1 fruit fly cellular context compared by ENCODE assay signal in genomic region chrX:17294169-17294833, dm6.
TF ChIP-seq lines count a peak whose summit lies in the region.

No protein-coding gene starts in this region.

TF ChIP-seq in whole organism, embryonic, 481 proteins besides CTCF, POLR2A, EP300 and RAD21 (continued from another document and continues in another):
- TF ChIP-seq nau (GFP tag; optimal IDR thresholded peaks at IDR 0.05; lab: Kevin White, UChicago), result peak; percentile 33
- TF ChIP-seq CG15601 (tag; optimal IDR thresholded peaks at IDR 0.05; lab: Kevin White, UChicago), result no peak
- no peak for TF ChIP-seq CG6175 (GFP tag; IDR thresholded peaks at IDR 0.05; lab: Robert Waterston, UW)
- TF ChIP-seq CG30403 (GFP tag; optimal IDR thresholded peaks at IDR 0.05; lab: Kevin White, UChicago), result no peak
- no peak for TF ChIP-seq gt (GFP tag; IDR thresholded peaks at IDR 0.05; lab: Robert Waterston, UW)
- TF ChIP-seq CG1792 (GFP tag; optimal IDR thresholded peaks at IDR 0.05; lab: Kevin White, UChicago), result no peak
- peak; percentile 20 for TF ChIP-seq her (GFP tag; optimal IDR thresholded peaks at IDR 0.05; lab: Kevin White, UChicago)
- TF ChIP-seq CG18011 (GFP tag; optimal IDR thresholded peaks at IDR 0.05; lab: Kevin White, UChicago), result no peak
- TF ChIP-seq zf30C (GFP tag; optimal IDR thresholded peaks at IDR 0.05; lab: Kevin White, UChicago), result no peak
- TF ChIP-seq Myb (GFP tag; optimal IDR thresholded peaks at IDR 0.05; lab: Kevin White, UChicago), result no peak
- no peak for TF ChIP-seq C15 (GFP tag; IDR thresholded peaks at IDR 0.05; lab: Robert Waterston, UW)
- no peak for TF ChIP-seq tna (GFP tag; IDR thresholded peaks at IDR 0.05; lab: Robert Waterston, UW; ENCODE audit: partially characterized antibody)
- peak; percentile 50 for TF ChIP-seq cwo (GFP tag; optimal IDR thresholded peaks at IDR 0.05; lab: Kevin White, UChicago)
- no peak for TF ChIP-seq CG8388 (GFP tag; optimal IDR thresholded peaks at IDR 0.05; lab: Kevin White, UChicago)
- no peak for TF ChIP-seq Poxn (GFP tag; IDR thresholded peaks at IDR 0.05; lab: Robert Waterston, UW)
- TF ChIP-seq bowl (GFP tag; IDR thresholded peaks at IDR 0.05; lab: Robert Waterston, UW), result no peak
- TF ChIP-seq seq (GFP tag; IDR thresholded peaks at IDR 0.05; lab: Robert Waterston, UW), result no peak
- TF ChIP-seq CG14014 (GFP tag; IDR thresholded peaks at IDR 0.05; lab: Robert Waterston, UW), result no peak; the same call in 1 of the 2 replicates
- TF ChIP-seq stwl (tag; optimal IDR thresholded peaks at IDR 0.05; lab: Kevin White, UChicago), result no peak
- no peak for TF ChIP-seq nerfin-1 (tag; optimal IDR thresholded peaks at IDR 0.05; lab: Kevin White, UChicago)
- TF ChIP-seq D (optimal IDR thresholded peaks at IDR 0.05; lab: Kevin White, UChicago), result no peak
- TF ChIP-seq D (GFP tag; optimal IDR thresholded peaks at IDR 0.05; lab: Kevin White, UChicago), result no peak
- no peak for TF ChIP-seq CG17612 (GFP tag; IDR thresholded peaks at IDR 0.05; lab: Robert Waterston, UW)
- TF ChIP-seq CG12659 (GFP tag; optimal IDR thresholded peaks at IDR 0.05; lab: Kevin White, UChicago), result no peak
- peak; percentile 8 for TF ChIP-seq CG15269 (tag; optimal IDR thresholded peaks at IDR 0.05; lab: Kevin White, UChicago)
- TF ChIP-seq dimm (GFP tag; IDR thresholded peaks at IDR 0.05; lab: Robert Waterston, UW), result no peak
- TF ChIP-seq schlank (tag; optimal IDR thresholded peaks at IDR 0.05; lab: Kevin White, UChicago), result no peak
- peak; percentile 52; the same call in 2 of the 3 replicates for TF ChIP-seq so (GFP tag; IDR thresholded peaks at IDR 0.05; lab: Robert Waterston, UW)
- no peak for TF ChIP-seq amos (GFP tag; IDR thresholded peaks at IDR 0.05; lab: Robert Waterston, UW; ENCODE audit: partially characterized antibody)
- TF ChIP-seq jumu (GFP tag; optimal IDR thresholded peaks at IDR 0.05; lab: Kevin White, UChicago), result no peak
- peak; percentile 6 for TF ChIP-seq tap (tag; optimal IDR thresholded peaks at IDR 0.05; lab: Kevin White, UChicago)
- TF ChIP-seq CG4617 (GFP tag; optimal IDR thresholded peaks at IDR 0.05; lab: Kevin White, UChicago; ENCODE audit: borderline replicate concordance), result no peak
- TF ChIP-seq CG18619 (GFP tag; optimal IDR thresholded peaks at IDR 0.05; lab: Kevin White, UChicago), result no peak
- no peak for TF ChIP-seq Mrtf (GFP tag; IDR thresholded peaks at IDR 0.05; lab: Robert Waterston, UW)
- no peak for TF ChIP-seq dmrt99B (tag; optimal IDR thresholded peaks at IDR 0.05; lab: Kevin White, UChicago)
- no peak for TF ChIP-seq Nf-YC (tag; optimal IDR thresholded peaks at IDR 0.05; lab: Kevin White, UChicago)
- TF ChIP-seq CG12155 (GFP tag; optimal IDR thresholded peaks at IDR 0.05; lab: Kevin White, UChicago), result no peak
- peak; percentile 21 for TF ChIP-seq Vsx1 (GFP tag; optimal IDR thresholded peaks at IDR 0.05; lab: Kevin White, UChicago)
- TF ChIP-seq GATAe (GFP tag; conservative IDR thresholded peaks at IDR 0.05; lab: Robert Waterston, UW), result no peak
- no peak for TF ChIP-seq CG7963 (GFP tag; IDR thresholded peaks at IDR 0.05; lab: Robert Waterston, UW; ENCODE audit: partially characterized antibody)
- TF ChIP-seq CG10959 (GFP tag; IDR thresholded peaks at IDR 0.05; lab: Robert Waterston, UW), result no peak
- TF ChIP-seq Dll (GFP tag; IDR thresholded peaks at IDR 0.05; lab: Robert Waterston, UW; ENCODE audit: partially characterized antibody), result no peak
- no peak for TF ChIP-seq CoRest (tag; optimal IDR thresholded peaks at IDR 0.05; lab: Kevin White, UChicago)
- 0 out of 2 replicates have a peak, but pooled peaks have one; percentile 35 for TF ChIP-seq chm (GFP tag; IDR thresholded peaks at IDR 0.05; lab: Robert Waterston, UW)
- TF ChIP-seq sisA (GFP tag; IDR thresholded peaks at IDR 0.05; lab: Robert Waterston, UW), result no peak
- TF ChIP-seq lab (GFP tag; optimal IDR thresholded peaks at IDR 0.05; lab: Kevin White, UChicago), result peak; percentile 70
- no peak for TF ChIP-seq CG11456 (GFP tag; IDR thresholded peaks at IDR 0.05; lab: Robert Waterston, UW)
- TF ChIP-seq abd-A (tag; optimal IDR thresholded peaks at IDR 0.05; lab: Kevin White, UChicago), result peak; percentile 5
- TF ChIP-seq CG9727 (GFP tag; optimal IDR thresholded peaks at IDR 0.05; lab: Kevin White, UChicago), result no peak
- TF ChIP-seq CG8924 (tag; optimal IDR thresholded peaks at IDR 0.05; lab: Kevin White, UChicago), result no peak
- no peak for TF ChIP-seq CG33557 (GFP tag; optimal IDR thresholded peaks at IDR 0.05; lab: Kevin White, UChicago)
- TF ChIP-seq p53 (GFP tag; optimal IDR thresholded peaks at IDR 0.05; lab: Kevin White, UChicago), result no peak
- TF ChIP-seq CG6272 (GFP tag; IDR thresholded peaks at IDR 0.05; lab: Robert Waterston, UW), result no peak
- no peak for TF ChIP-seq kah (GFP tag; optimal IDR thresholded peaks at IDR 0.05; lab: Kevin White, UChicago)
- no peak for TF ChIP-seq CG6254 (GFP tag; optimal IDR thresholded peaks at IDR 0.05; lab: Kevin White, UChicago)
- no peak for TF ChIP-seq CG7357 (GFP tag; IDR thresholded peaks at IDR 0.05; lab: Robert Waterston, UW)
- no peak for TF ChIP-seq CG18599 (GFP tag; optimal IDR thresholded peaks at IDR 0.05; lab: Kevin White, UChicago)
- no peak for TF ChIP-seq chn (GFP tag; optimal IDR thresholded peaks at IDR 0.05; lab: Kevin White, UChicago)
- TF ChIP-seq Dip3 (GFP tag; optimal IDR thresholded peaks at IDR 0.05; lab: Kevin White, UChicago), result no peak
- TF ChIP-seq bcd (GFP tag; optimal IDR thresholded peaks at IDR 0.05; lab: Kevin White, UChicago), result no peak
- TF ChIP-seq CG2199 (GFP tag; IDR thresholded peaks at IDR 0.05; lab: Robert Waterston, UW), result no peak
- no peak for TF ChIP-seq scrt (GFP tag; optimal IDR thresholded peaks at IDR 0.05; lab: Kevin White, UChicago)
- no peak for TF ChIP-seq Ravus (GFP tag; IDR thresholded peaks at IDR 0.05; lab: Robert Waterston, UW)
- TF ChIP-seq cato (GFP tag; optimal IDR thresholded peaks at IDR 0.05; lab: Kevin White, UChicago; ENCODE audit: borderline replicate concordance), result no peak
- TF ChIP-seq CG6854 (GFP tag; optimal IDR thresholded peaks at IDR 0.05; lab: Kevin White, UChicago), result no peak
- TF ChIP-seq Ets65A (GFP tag; lab: Kevin White, UChicago), result peak; percentile 53
- no peak for TF ChIP-seq Lpt (GFP tag; optimal IDR thresholded peaks at IDR 0.05; lab: Kevin White, UChicago)
- TF ChIP-seq CG17361 (GFP tag; IDR thresholded peaks at IDR 0.05; lab: Robert Waterston, UW), result no peak
- TF ChIP-seq CG15479 (GFP tag; optimal IDR thresholded peaks at IDR 0.05; lab: Kevin White, UChicago), result no peak
- TF ChIP-seq CG11723 (GFP tag; optimal IDR thresholded peaks at IDR 0.05; lab: Kevin White, UChicago), result no peak
- TF ChIP-seq CG7271 (tag; optimal IDR thresholded peaks at IDR 0.05; lab: Kevin White, UChicago), result no peak
- TF ChIP-seq CG18476 (GFP tag; optimal IDR thresholded peaks at IDR 0.05; lab: Kevin White, UChicago), result no peak
- no peak for TF ChIP-seq Dfd (GFP tag; optimal IDR thresholded peaks at IDR 0.05; lab: Kevin White, UChicago)
- no peak for TF ChIP-seq Trl (optimal IDR thresholded peaks at IDR 0.05; lab: Kevin White, UChicago)
- peak; percentile 24 for TF ChIP-seq Trl (GFP tag; optimal IDR thresholded peaks at IDR 0.05; lab: Kevin White, UChicago)
- no peak for TF ChIP-seq CG6813 (GFP tag; optimal IDR thresholded peaks at IDR 0.05; lab: Kevin White, UChicago)
- no peak for TF ChIP-seq gsb-n (tag; optimal IDR thresholded peaks at IDR 0.05; lab: Kevin White, UChicago)
- no peak for TF ChIP-seq Oli (tag; optimal IDR thresholded peaks at IDR 0.05; lab: Kevin White, UChicago)
- TF ChIP-seq Eip74EF (GFP tag; optimal IDR thresholded peaks at IDR 0.05; lab: Kevin White, UChicago), result no peak
- no peak for TF ChIP-seq CG13424 (tag; optimal IDR thresholded peaks at IDR 0.05; lab: Kevin White, UChicago)
- peak; percentile 7 for TF ChIP-seq odd (GFP tag; optimal IDR thresholded peaks at IDR 0.05; lab: Kevin White, UChicago)
- no peak for TF ChIP-seq CG9932 (GFP tag; IDR thresholded peaks at IDR 0.05; lab: Robert Waterston, UW)
- TF ChIP-seq Doc3 (GFP tag; IDR thresholded peaks at IDR 0.05; lab: Robert Waterston, UW; ENCODE audit: partially characterized antibody), result no peak
- no peak for TF ChIP-seq Max (GFP tag; optimal IDR thresholded peaks at IDR 0.05; lab: Kevin White, UChicago)
- no peak for TF ChIP-seq CG3281 (GFP tag; optimal IDR thresholded peaks at IDR 0.05; lab: Kevin White, UChicago)
- no peak for TF ChIP-seq wdn (GFP tag; IDR thresholded peaks at IDR 0.05; lab: Robert Waterston, UW)
- TF ChIP-seq CrebB (tag; optimal IDR thresholded peaks at IDR 0.05; lab: Kevin White, UChicago), result peak; percentile 42
- TF ChIP-seq Nf-YA (GFP tag; IDR thresholded peaks at IDR 0.05; lab: Robert Waterston, UW), result no peak
- TF ChIP-seq CG14710 (tag; optimal IDR thresholded peaks at IDR 0.05; lab: Kevin White, UChicago), result no peak
- TF ChIP-seq CG16863 (GFP tag; optimal IDR thresholded peaks at IDR 0.05; lab: Kevin White, UChicago), result no peak
- TF ChIP-seq ac (GFP tag; optimal IDR thresholded peaks at IDR 0.05; lab: Kevin White, UChicago), result no peak
- no peak for TF ChIP-seq CG11093 (GFP tag; IDR thresholded peaks at IDR 0.05; lab: Robert Waterston, UW)
- TF ChIP-seq fru (optimal IDR thresholded peaks at IDR 0.05; lab: Kevin White, UChicago), result no peak
- no peak for TF ChIP-seq pum (GFP tag; optimal IDR thresholded peaks at IDR 0.05; lab: Kevin White, UChicago)
- no peak for TF ChIP-seq dpn (GFP tag; optimal IDR thresholded peaks at IDR 0.05; lab: Kevin White, UChicago)
- TF ChIP-seq Hmr (GFP tag; optimal IDR thresholded peaks at IDR 0.05; lab: Kevin White, UChicago), result peak; percentile 20
- no peak for TF ChIP-seq Oaz (GFP tag; IDR thresholded peaks at IDR 0.05; lab: Robert Waterston, UW)
- TF ChIP-seq Dp (GFP tag; optimal IDR thresholded peaks at IDR 0.05; lab: Kevin White, UChicago), result no peak
- no peak for TF ChIP-seq br (optimal IDR thresholded peaks at IDR 0.05; lab: Kevin White, UChicago)
- TF ChIP-seq CG2202 (tag; optimal IDR thresholded peaks at IDR 0.05; lab: Kevin White, UChicago), result no peak
- TF ChIP-seq PHDP (tag; optimal IDR thresholded peaks at IDR 0.05; lab: Kevin White, UChicago), result no peak
- TF ChIP-seq row (GFP tag; IDR thresholded peaks at IDR 0.05; lab: Robert Waterston, UW), result 0 out of 3 replicates have a peak, but pooled peaks have one; percentile 3
- TF ChIP-seq az2 (GFP tag; optimal IDR thresholded peaks at IDR 0.05; lab: Kevin White, UChicago), result no peak
- no peak for TF ChIP-seq MBD-R2 (GFP tag; IDR thresholded peaks at IDR 0.05; lab: Robert Waterston, UW)
- no peak for TF ChIP-seq NC2β (GFP tag; optimal IDR thresholded peaks at IDR 0.05; lab: Kevin White, UChicago)
- no peak for TF ChIP-seq klu (GFP tag; IDR thresholded peaks at IDR 0.05; lab: Robert Waterston, UW)
- TF ChIP-seq grn (GFP tag; optimal IDR thresholded peaks at IDR 0.05; lab: Kevin White, UChicago), result peak; percentile 11
- TF ChIP-seq Gug (GFP tag; IDR thresholded peaks at IDR 0.05; lab: Robert Waterston, UW), result no peak
- no peak for TF ChIP-seq fu2 (GFP tag; optimal IDR thresholded peaks at IDR 0.05; lab: Kevin White, UChicago)
- no peak for TF ChIP-seq da (GFP tag; optimal IDR thresholded peaks at IDR 0.05; lab: Kevin White, UChicago)
- no peak for TF ChIP-seq CG7786 (GFP tag; optimal IDR thresholded peaks at IDR 0.05; lab: Kevin White, UChicago)
- TF ChIP-seq CG10654 (GFP tag; optimal IDR thresholded peaks at IDR 0.05; lab: Kevin White, UChicago), result no peak
- peak; percentile 28 for TF ChIP-seq exex (tag; optimal IDR thresholded peaks at IDR 0.05; lab: Kevin White, UChicago)
- no peak for TF ChIP-seq CG3847 (GFP tag; IDR thresholded peaks at IDR 0.05; lab: Robert Waterston, UW)
- TF ChIP-seq CG4730 (GFP tag; IDR thresholded peaks at IDR 0.05; lab: Robert Waterston, UW), result no peak
- TF ChIP-seq CG1233 (GFP tag; optimal IDR thresholded peaks at IDR 0.05; lab: Kevin White, UChicago), result no peak
- no peak for TF ChIP-seq lilli (GFP tag; optimal IDR thresholded peaks at IDR 0.05; lab: Kevin White, UChicago)
- TF ChIP-seq ind (GFP tag; optimal IDR thresholded peaks at IDR 0.05; lab: Kevin White, UChicago), result no peak
- no peak for TF ChIP-seq Bteb2 (GFP tag; optimal IDR thresholded peaks at IDR 0.05; lab: Kevin White, UChicago)
- TF ChIP-seq otp (GFP tag; IDR thresholded peaks at IDR 0.05; lab: Robert Waterston, UW), result 0 out of 3 replicates have a peak, but pooled peaks have one; percentile 40
- TF ChIP-seq CG34376 (GFP tag; optimal IDR thresholded peaks at IDR 0.05; lab: Kevin White, UChicago), result peak; percentile 23
- TF ChIP-seq CG1024 (GFP tag; IDR thresholded peaks at IDR 0.05; lab: Robert Waterston, UW), result no peak
- peak; percentile 93 for TF ChIP-seq mirr (GFP tag; optimal IDR thresholded peaks at IDR 0.05; lab: Kevin White, UChicago)
- TF ChIP-seq insv (GFP tag; optimal IDR thresholded peaks at IDR 0.05; lab: Kevin White, UChicago), result no peak
- no peak for TF ChIP-seq ash1 (GFP tag; optimal IDR thresholded peaks at IDR 0.05; lab: Kevin White, UChicago)
- peak; percentile 28 for TF ChIP-seq org-1 (GFP tag; optimal IDR thresholded peaks at IDR 0.05; lab: Kevin White, UChicago)
- TF ChIP-seq slp2 (GFP tag; optimal IDR thresholded peaks at IDR 0.05; lab: Kevin White, UChicago), result no peak
- TF ChIP-seq CG2120 (GFP tag; optimal IDR thresholded peaks at IDR 0.05; lab: Kevin White, UChicago), result no peak
- TF ChIP-seq HmgD (GFP tag; optimal IDR thresholded peaks at IDR 0.05; lab: Kevin White, UChicago), result no peak
- no peak for TF ChIP-seq Drgx (GFP tag; IDR thresholded peaks at IDR 0.05; lab: Robert Waterston, UW)
- TF ChIP-seq Usf (GFP tag; optimal IDR thresholded peaks at IDR 0.05; lab: Kevin White, UChicago), result no peak
- TF ChIP-seq CG8944 (GFP tag; optimal IDR thresholded peaks at IDR 0.05; lab: Kevin White, UChicago), result no peak
- TF ChIP-seq CG4707 (GFP tag; optimal IDR thresholded peaks at IDR 0.05; lab: Kevin White, UChicago), result peak; percentile 27
- no peak for TF ChIP-seq lbe (GFP tag; optimal IDR thresholded peaks at IDR 0.05; lab: Kevin White, UChicago)
- no peak for TF ChIP-seq Kr (GFP tag; optimal IDR thresholded peaks at IDR 0.05; lab: Kevin White, UChicago)
- no peak for TF ChIP-seq CG4820 (GFP tag; optimal IDR thresholded peaks at IDR 0.05; lab: Kevin White, UChicago)
- no peak for TF ChIP-seq BEAF-32 (GFP tag; optimal IDR thresholded peaks at IDR 0.05; lab: Kevin White, UChicago)
- no peak for TF ChIP-seq Nf-YB (GFP tag; optimal IDR thresholded peaks at IDR 0.05; lab: Kevin White, UChicago)
- TF ChIP-seq CG4360 (GFP tag; IDR thresholded peaks at IDR 0.05; lab: Robert Waterston, UW), result peak; percentile 22
- TF ChIP-seq CG3163 (GFP tag; optimal IDR thresholded peaks at IDR 0.05; lab: Kevin White, UChicago), result no peak
